Worm (Caenorhabditis elegans) whole organism, L2 larva: ENCODE measurements around the gene nhr-59.
"Not testable (repeated sequence)": the region's sequence is repeated elsewhere in the genome, so short reads cannot be mapped to it uniquely, and the experiment has no call there.

Source experiments
- R02D3.7 ChIP-seq: fragments of 150-350 bp; optimal IDR thresholded peaks from 2 replicates; lab custom pipeline; 2014; ENCODE audit warnings: missing biosample characterization, missing genetic modification characterization
- ZK546.5 ChIP-seq: sonication (generic microtip); optimal IDR thresholded peaks from 2 replicates; lab custom pipeline; 2017; ENCODE audit warnings: missing biosample characterization, missing genetic modification characterization
- blmp-1 ChIP-seq: sonication (generic microtip); optimal IDR thresholded peaks from 2 replicates; lab custom pipeline; 2017; ENCODE audit warnings: missing genetic modification characterization, mild to moderate bottlenecking, missing compliant biosample characterization, antibody characterized with exemption, moderate library complexity; ENCODE audit not compliant: insufficient read depth
- ceh-16 ChIP-seq: fragments of 150-350 bp; optimal IDR thresholded peaks from 2 replicates; lab custom pipeline; 2014; ENCODE audit warnings: missing biosample characterization, missing genetic modification characterization
- dmd-4 ChIP-seq: sonication (generic microtip); optimal IDR thresholded peaks from 2 replicates; lab custom pipeline; 2017; ENCODE audit warnings: missing biosample characterization, missing genetic modification characterization
- egl-27 ChIP-seq: sonication (generic microtip); optimal IDR thresholded peaks from 3 replicates; lab custom pipeline; 2017; ENCODE audit warnings: missing biosample characterization, missing genetic modification reagents, missing genetic modification characterization
- fos-1 ChIP-seq: fragments of 150-350 bp; optimal IDR thresholded peaks from 2 replicates; lab custom pipeline; 2014; ENCODE audit warnings: missing biosample characterization, missing genetic modification characterization
- lin-39 ChIP-seq: fragments of 150-350 bp; optimal IDR thresholded peaks from 2 replicates; lab custom pipeline; 2014; ENCODE audit warnings: missing biosample characterization, missing genetic modification reagents, missing genetic modification characterization
- mdl-1 ChIP-seq, 2 experiments: fragments of 150-350 bp in 1 of 2; sonication (generic microtip) in 1 of 2; optimal IDR thresholded peaks; 2 replicates each; lab custom pipeline; 2017; ENCODE audit warnings: missing biosample characterization in 2 of 2, missing genetic modification characterization in 2 of 2
- nhr-10 ChIP-seq: sonication (generic microtip); optimal IDR thresholded peaks from 2 replicates; lab custom pipeline; 2017; ENCODE audit warnings: missing biosample characterization, missing genetic modification characterization
- nhr-237 ChIP-seq: fragments of 150-350 bp; optimal IDR thresholded peaks from 2 replicates; lab custom pipeline; 2014; ENCODE audit warnings: missing biosample characterization, missing genetic modification characterization
- snpc-4 ChIP-seq: fragments of 150-350 bp; optimal IDR thresholded peaks from 2 replicates; lab custom pipeline; 2014; ENCODE audit warnings: missing biosample characterization, missing genetic modification characterization

ce11 chrV:2322466-2322865 lies 44.4 kb upstream of the nhr-59 start, which contains the start of gene pud-1.2:
- TF ChIP-seq R02D3.7 (tag; lab: Kevin White, UChicago); egl-27 (tag; lab: Kevin White, UChicago); dmd-4 (tag; lab: Kevin White, UChicago); ZK546.5 (tag; lab: Kevin White, UChicago); blmp-1; nhr-237; mdl-1 (tag; optimal IDR thresholded peaks at IDR 0.05; lab: Kevin White, UChicago); lin-39 (tag; lab: Kevin White, UChicago); fos-1 (tag; lab: Kevin White, UChicago); snpc-4; nhr-10 (tag; lab: Kevin White, UChicago); ceh-16 (tag; lab: Kevin White, UChicago): not testable (repeated sequence)
